Fruit fly (Drosophila melanogaster): Measurements from ENCODE around the gene escl.
A peak's percentile ranks its signal among the peaks of the same experiment; 100 is the strongest.

The escl gene

DNA sequence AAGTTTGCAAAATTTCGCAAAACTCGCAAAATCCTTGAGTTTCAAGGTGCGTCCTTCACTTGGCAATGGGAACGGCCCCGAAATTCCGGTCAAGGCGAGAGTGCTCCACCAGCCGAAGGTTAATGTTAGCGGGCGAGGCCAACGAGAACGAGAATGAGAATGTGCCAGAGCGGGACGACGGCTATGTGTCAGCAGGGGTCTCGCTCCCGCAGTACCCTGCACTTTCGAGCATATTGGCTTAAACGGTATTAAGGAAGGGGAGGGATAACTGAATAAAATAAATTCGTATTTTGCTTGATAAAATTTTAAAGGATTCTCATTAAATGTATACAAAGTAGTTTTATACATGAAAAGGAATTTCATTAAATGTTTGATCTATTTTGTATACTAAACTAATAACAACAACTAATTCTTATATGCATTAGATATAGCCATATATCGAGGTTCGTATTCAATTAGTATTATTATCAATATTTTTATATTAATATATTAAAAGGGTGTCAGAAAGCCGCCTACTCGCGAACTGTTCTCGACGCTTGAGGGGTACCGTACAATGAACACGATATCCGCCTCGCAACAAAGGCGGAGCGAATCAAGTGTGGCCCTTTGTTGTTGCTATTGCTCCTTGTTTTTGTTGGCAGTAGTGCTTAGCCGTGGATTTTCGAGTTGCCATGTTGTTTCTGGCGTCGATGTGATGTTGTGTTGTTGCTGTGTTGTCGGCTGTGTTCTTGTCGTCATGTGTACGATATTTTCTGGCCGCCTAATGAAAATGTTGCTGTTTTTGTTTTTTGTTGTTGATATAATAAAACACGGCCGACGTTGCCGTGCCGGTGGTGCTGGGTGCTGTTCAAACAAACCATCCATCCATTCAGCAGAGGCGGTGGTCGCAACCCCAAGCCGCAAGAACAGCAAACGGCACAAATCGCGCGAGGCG lies 15.9 kb downstream of the escl start (continued):
- TF ChIP-seq Med (GFP tag) (peak; percentile 71), grn (GFP tag; optimal IDR thresholded peaks at IDR 0.05) (no peak), CG6765 (GFP tag; optimal IDR thresholded peaks at IDR 0.05) (peak; percentile 91), unc-4 (GFP tag; IDR thresholded peaks at IDR 0.05; ENCODE audit: partially characterized antibody) (no peak), Opbp (GFP tag; IDR thresholded peaks at IDR 0.05; ENCODE audit: partially characterized antibody) (no peak), Max (GFP tag; optimal IDR thresholded peaks at IDR 0.05) (peak; percentile 90), bab2 (GFP tag; optimal IDR thresholded peaks at IDR 0.05) (peak; percentile 53), CG3838 (GFP tag; optimal IDR thresholded peaks at IDR 0.05) (peak; percentile 99), CG2129 (GFP tag; IDR thresholded peaks at IDR 0.05; ENCODE audit: partially characterized antibody) (no peak), CG31441 (GFP tag; IDR thresholded peaks at IDR 0.05) (no peak), insv (GFP tag; optimal IDR thresholded peaks at IDR 0.05) (peak in 1 of 2 experiments; percentile 47), CG8359 (GFP tag; optimal IDR thresholded peaks at IDR 0.05; ENCODE audit: borderline replicate concordance) (no peak), HLH4C (GFP tag; IDR thresholded peaks at IDR 0.05; ENCODE audit: partially characterized antibody) (no peak), Myb (GFP tag; optimal IDR thresholded peaks at IDR 0.05) (peak; percentile 37), pum (GFP tag; optimal IDR thresholded peaks at IDR 0.05) (peak; percentile 62), ewg (GFP tag; optimal IDR thresholded peaks at IDR 0.05) (peak; percentile 83), Chrac-16 (GFP tag; optimal IDR thresholded peaks at IDR 0.05) (peak; percentile 90), BtbVII (GFP tag; optimal IDR thresholded peaks at IDR 0.05) (peak; percentile 97), GATAe (GFP tag; conservative IDR thresholded peaks at IDR 0.05) (no peak), lilli (GFP tag; optimal IDR thresholded peaks at IDR 0.05) (peak; percentile 83), al (GFP tag; IDR thresholded peaks at IDR 0.05) (no peak), tgo (GFP tag; IDR thresholded peaks at IDR 0.05) (no peak), CG4282 (GFP tag; optimal IDR thresholded peaks at IDR 0.05) (no peak), CG42726 (GFP tag; IDR thresholded peaks at IDR 0.05; ENCODE audit: partially characterized antibody) (no peak), bcd (GFP tag; optimal IDR thresholded peaks at IDR 0.05) (peak; percentile 97), Jarid2 (GFP tag; optimal IDR thresholded peaks at IDR 0.05) (peak; percentile 79), pb (GFP tag; optimal IDR thresholded peaks at IDR 0.05) (peak; percentile 26), ranshi (GFP tag; IDR thresholded peaks at IDR 0.05) (no peak), tap (tag; optimal IDR thresholded peaks at IDR 0.05) (peak; percentile 94), CG7556 (GFP tag; optimal IDR thresholded peaks at IDR 0.05) (peak; percentile 99), CG5953 (GFP tag; IDR thresholded peaks at IDR 0.05) (no peak)

DNA sequence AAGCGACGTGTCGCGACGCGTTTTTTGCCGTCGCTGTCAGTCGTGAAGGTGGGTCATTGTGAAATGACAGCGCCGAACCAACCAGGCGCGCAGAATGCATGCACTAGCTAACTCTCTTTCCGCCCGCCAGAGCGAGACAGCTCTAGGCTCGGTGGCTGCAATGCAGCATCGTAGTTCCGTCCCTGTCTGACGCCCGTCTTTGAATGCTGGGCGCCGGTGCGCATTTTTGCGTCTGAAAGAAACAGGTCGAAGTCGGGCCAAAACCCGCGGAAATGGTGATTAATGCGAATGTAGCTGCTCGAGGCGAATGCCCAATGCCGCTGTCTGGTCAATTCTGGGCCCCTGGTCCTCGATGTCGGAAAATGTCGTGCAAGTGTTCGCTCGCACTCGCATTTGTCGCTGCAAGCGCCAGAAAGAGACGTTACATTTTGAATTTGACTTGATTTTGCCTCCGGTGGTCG lies 16.6 kb downstream of the escl start:
- TF ChIP-seq CG6254 (GFP tag; optimal IDR thresholded peaks at IDR 0.05) (peak; percentile 92), chm (GFP tag; IDR thresholded peaks at IDR 0.05) (no peak), Hr51 (GFP tag; optimal IDR thresholded peaks at IDR 0.05) (peak; percentile 9 to 69), mirr (GFP tag; optimal IDR thresholded peaks at IDR 0.05) (peak; percentile 80), Dfd (GFP tag; optimal IDR thresholded peaks at IDR 0.05) (no peak), exex (tag; optimal IDR thresholded peaks at IDR 0.05) (peak; percentile 76), gcm (GFP tag; optimal IDR thresholded peaks at IDR 0.05) (peak; percentile 79), sima (GFP tag; optimal IDR thresholded peaks at IDR 0.05) (no peak), Antp (GFP tag; optimal IDR thresholded peaks at IDR 0.05) (peak; percentile 5), CG10366 (GFP tag; IDR thresholded peaks at IDR 0.05) (no peak), ERR (GFP tag; optimal IDR thresholded peaks at IDR 0.05) (peak; percentile 66), CG1233 (GFP tag; optimal IDR thresholded peaks at IDR 0.05) (peak; percentile 74), CG16813 (GFP tag; IDR thresholded peaks at IDR 0.05; ENCODE audit: partially characterized antibody) (no peak), B-H2 (GFP tag; optimal IDR thresholded peaks at IDR 0.05) (peak; percentile 92), kay (GFP tag; optimal IDR thresholded peaks at IDR 0.05) (peak; percentile 89), luna (GFP tag; optimal IDR thresholded peaks at IDR 0.05) (no peak), abd-A (tag; optimal IDR thresholded peaks at IDR 0.05) (peak; percentile 100), CG10959 (GFP tag; IDR thresholded peaks at IDR 0.05) (no peak), ttk (GFP tag; IDR thresholded peaks at IDR 0.05) (no peak)

Measured in whole organism, embryonic.